Fruit fly (Drosophila melanogaster) whole organism, embryonic: ENCODE data around the gene CG4467.

Source experiments
- Blimp-1 ChIP-seq: fragments of 200-800 bp; sonication (Bioruptor generic); optimal IDR thresholded peaks from 3 replicates; lab custom pipeline; 2018; ENCODE audit warnings: missing biosample characterization, missing genetic modification characterization, mild to moderate bottlenecking, moderate library complexity, missing genetic modification reagents
- BtbVII ChIP-seq: fragments of 200-800 bp; sonication (Bioruptor generic); optimal IDR thresholded peaks from 3 replicates; lab custom pipeline; 2017; ENCODE audit warnings: missing biosample characterization, mild to moderate bottlenecking, missing genetic modification characterization
- C15 ChIP-seq: fragments of 200-800 bp; sonication (Bioruptor generic); IDR thresholded peaks from 3 replicates; pipeline ENCODE4 v1.3.6; 2022; ENCODE audit warnings: missing biosample characterization, missing genetic modification characterization
- CG10543 ChIP-seq: fragments of 200-800 bp; sonication (Bioruptor generic); optimal IDR thresholded peaks from 3 replicates; lab custom pipeline; 2017; ENCODE audit warnings: missing biosample characterization, mild to moderate bottlenecking, missing genetic modification characterization, moderate library complexity
- CG11560 ChIP-seq: fragments of 200-800 bp; sonication (Bioruptor generic); IDR thresholded peaks from 3 replicates; pipeline ENCODE4 v1.3.6; 2022; ENCODE audit warnings: missing biosample characterization, missing genetic modification characterization
- CG12071 ChIP-seq: fragments of 200-800 bp; sonication (Bioruptor generic); optimal IDR thresholded peaks from 3 replicates; lab custom pipeline; 2018; ENCODE audit warnings: missing biosample characterization, mild to moderate bottlenecking, missing genetic modification characterization
- CG12155 ChIP-seq: fragments of 200-800 bp; sonication (Bioruptor generic); optimal IDR thresholded peaks from 3 replicates; lab custom pipeline; 2016; ENCODE audit warnings: missing biosample characterization, missing genetic modification characterization
- CG12236 ChIP-seq: fragments of 200-800 bp; sonication (Bioruptor generic); optimal IDR thresholded peaks from 2 replicates; lab custom pipeline; 2016; ENCODE audit warnings: missing biosample characterization, missing genetic modification characterization
- CG12769 ChIP-seq: fragments of 200-800 bp; sonication (Bioruptor generic); optimal IDR thresholded peaks from 2 replicates; lab custom pipeline; 2019; ENCODE audit warnings: missing biosample characterization, mild to moderate bottlenecking, missing genetic modification characterization, moderate library complexity
- CG13894 ChIP-seq: fragments of 200-800 bp; sonication (Bioruptor generic); optimal IDR thresholded peaks from 3 replicates; lab custom pipeline; 2018; ENCODE audit warnings: missing biosample characterization, mild to moderate bottlenecking, missing genetic modification characterization, moderate library complexity
- CG15479 ChIP-seq: fragments of 200-800 bp; sonication (Bioruptor generic); optimal IDR thresholded peaks from 3 replicates; lab custom pipeline; 2019; ENCODE audit warnings: missing biosample characterization, mild to moderate bottlenecking, missing genetic modification characterization, moderate library complexity
- CG15514 ChIP-seq: fragments of 200-800 bp; sonication (Bioruptor generic); optimal IDR thresholded peaks from 3 replicates; lab custom pipeline; 2017; ENCODE audit warnings: missing biosample characterization, missing genetic modification characterization, mild to moderate bottlenecking, moderate library complexity, missing genetic modification reagents
- CG15601 ChIP-seq: fragments of 200-800 bp; sonication (Bioruptor generic); optimal IDR thresholded peaks from 3 replicates; lab custom pipeline; 2019; ENCODE audit warnings: missing biosample characterization, mild to moderate bottlenecking, missing genetic modification characterization, moderate library complexity
- CG17328 ChIP-seq: fragments of 200-800 bp; sonication (Bioruptor generic); IDR thresholded peaks from 2 replicates; pipeline ENCODE4 v1.3.6; 2022; ENCODE audit warnings: missing biosample characterization, missing genetic modification characterization
- CG2202 ChIP-seq: fragments of 200-800 bp; sonication (Bioruptor generic); optimal IDR thresholded peaks from 2 replicates; lab custom pipeline; 2018; ENCODE audit warnings: missing biosample characterization, mild to moderate bottlenecking, missing genetic modification characterization
- CG4617 ChIP-seq: fragments of 200-800 bp; sonication (Bioruptor generic); optimal IDR thresholded peaks from 3 replicates; lab custom pipeline; 2016; ENCODE audit warnings: missing biosample characterization, missing genetic modification characterization, borderline replicate concordance
- CG6175 ChIP-seq: fragments of 200-800 bp; sonication (Bioruptor generic); IDR thresholded peaks from 3 replicates; pipeline ENCODE4 v1.3.6; 2022; ENCODE audit warnings: missing biosample characterization, missing genetic modification characterization
- CG7271 ChIP-seq: fragments of 200-800 bp; sonication (Bioruptor generic); optimal IDR thresholded peaks from 2 replicates; lab custom pipeline; 2018; ENCODE audit warnings: missing biosample characterization, mild to moderate bottlenecking, missing genetic modification characterization, moderate library complexity
- CG7928 ChIP-seq: fragments of 200-800 bp; sonication (Bioruptor generic); optimal IDR thresholded peaks from 2 replicates; lab custom pipeline; 2017; ENCODE audit warnings: missing biosample characterization, mild to moderate bottlenecking, missing genetic modification characterization
- CG9437 ChIP-seq: fragments of 200-800 bp; sonication (Bioruptor generic); optimal IDR thresholded peaks from 2 replicates; lab custom pipeline; 2018; ENCODE audit warnings: missing biosample characterization, mild to moderate bottlenecking, missing genetic modification characterization
- CHES-1-like ChIP-seq: fragments of 200-800 bp; sonication (Bioruptor generic); optimal IDR thresholded peaks from 2 replicates; lab custom pipeline; 2016; ENCODE audit warnings: missing biosample characterization, missing genetic modification characterization
- CTCF ChIP-seq: fragments of 200-800 bp; sonication (Bioruptor generic); optimal IDR thresholded peaks from 2 replicates; lab custom pipeline; 2017; ENCODE audit warnings: missing biosample characterization, mild to moderate bottlenecking, missing genetic modification characterization, moderate library complexity
- Dip3 ChIP-seq: fragments of 200-800 bp; sonication (Bioruptor generic); optimal IDR thresholded peaks from 3 replicates; lab custom pipeline; 2016; ENCODE audit warnings: missing biosample characterization, missing genetic modification characterization
- Dref ChIP-seq: fragments of 200-800 bp; sonication (Bioruptor generic); IDR thresholded peaks from 2 replicates; pipeline ENCODE4 v1.3.6; 2022; ENCODE audit warnings: missing biosample characterization, missing genetic modification characterization
- Elba2 ChIP-seq: fragments of 200-800 bp; sonication (Bioruptor generic); optimal IDR thresholded peaks from 3 replicates; lab custom pipeline; 2016; ENCODE audit warnings: missing biosample characterization, missing genetic modification characterization
- GATAe ChIP-seq: fragments of 200-800 bp; sonication (Bioruptor generic); conservative IDR thresholded peaks from 2 replicates; pipeline ENCODE4 v1.3.6; 2022; ENCODE audit warnings: missing biosample characterization, missing genetic modification characterization
- MTF-1 ChIP-seq: fragments of 200-800 bp; sonication (Bioruptor generic); optimal IDR thresholded peaks from 2 replicates; lab custom pipeline; 2018; ENCODE audit warnings: missing biosample characterization, mild to moderate bottlenecking, missing genetic modification characterization, borderline replicate concordance
- Med ChIP-seq: fragments of 200-800 bp; sonication (Bioruptor generic); peaks from one replicate; lab custom pipeline; 2016; ENCODE audit warnings: missing biosample characterization, missing genetic modification characterization, mild to moderate bottlenecking, inconsistent platforms, moderate library complexity
- Taf1 ChIP-seq: fragments of 200-800 bp; sonication (Bioruptor generic); IDR thresholded peaks from 2 replicates; pipeline ENCODE4 v1.3.6; 2022; ENCODE audit warnings: missing biosample characterization, missing genetic modification characterization
- Tbp ChIP-seq: fragments of >200 bp; optimal IDR thresholded peaks from 2 replicates; lab custom pipeline; 2018; ENCODE audit warnings: missing biosample characterization, missing genetic modification characterization
- Trl ChIP-seq, 3 experiments: fragments of >200 bp in 2 of 3; fragments of 200-800 bp in 1 of 3; sonication (Bioruptor generic) in 1 of 3; optimal IDR thresholded peaks; 2 replicates in 1 of 3; 3 replicates in 2 of 3; lab custom pipeline; 2016 to 2017; ENCODE audit warnings: missing biosample characterization in 1 of 3, missing genetic modification characterization in 1 of 3
- cas ChIP-seq: fragments of 200-800 bp; sonication (Bioruptor generic); IDR thresholded peaks from 2 replicates; pipeline ENCODE4 v1.3.6; 2022; ENCODE audit warnings: missing biosample characterization, missing genetic modification characterization
- chif ChIP-seq, 2 experiments: fragments of 200-800 bp; sonication (Bioruptor generic); optimal IDR thresholded peaks; 3 replicates each; lab custom pipeline; 2016; ENCODE audit warnings: missing biosample characterization in 2 of 2, missing genetic modification characterization in 2 of 2
- crol ChIP-seq: fragments of 200-800 bp; sonication (Bioruptor generic); IDR thresholded peaks from 2 replicates; pipeline ENCODE4 v1.3.6; 2022; ENCODE audit warnings: missing biosample characterization, missing genetic modification characterization
- dmrt99B ChIP-seq: fragments of 200-800 bp; sonication (Bioruptor generic); optimal IDR thresholded peaks from 2 replicates; lab custom pipeline; 2018; ENCODE audit warnings: missing biosample characterization, mild to moderate bottlenecking, missing genetic modification characterization, moderate library complexity
- exex ChIP-seq: fragments of 200-800 bp; sonication (Bioruptor generic); optimal IDR thresholded peaks from 4 replicates; lab custom pipeline; 2018; ENCODE audit warnings: missing biosample characterization, mild to moderate bottlenecking, missing genetic modification characterization, moderate library complexity
- fd102C ChIP-seq: fragments of 200-800 bp; sonication (Bioruptor generic); optimal IDR thresholded peaks from 2 replicates; lab custom pipeline; 2018; ENCODE audit warnings: missing biosample characterization, mild to moderate bottlenecking, missing genetic modification characterization, moderate library complexity
- fd96Cb ChIP-seq: fragments of 200-800 bp; sonication (Bioruptor generic); optimal IDR thresholded peaks from 2 replicates; lab custom pipeline; 2018; ENCODE audit warnings: missing biosample characterization, mild to moderate bottlenecking, missing genetic modification characterization, moderate library complexity
- ftz-f1 ChIP-seq: fragments of 200-800 bp; sonication (Bioruptor generic); optimal IDR thresholded peaks from 2 replicates; lab custom pipeline; 2016; ENCODE audit warnings: missing biosample characterization, missing genetic modification characterization
- fu2 ChIP-seq: fragments of 200-800 bp; sonication (Bioruptor generic); optimal IDR thresholded peaks from 2 replicates; lab custom pipeline; 2016; ENCODE audit warnings: missing biosample characterization, missing genetic modification characterization
- hkb ChIP-seq, 2 experiments: fragments of 200-800 bp in 1 of 2; fragments of >200 bp in 1 of 2; sonication (Bioruptor generic) in 1 of 2; IDR thresholded peaks in 1 of 2; optimal IDR thresholded peaks in 1 of 2; 2 replicates each; pipeline versions ENCODE4 v1.3.6 to Lab custom; 2017 to 2022; ENCODE audit warnings: missing biosample characterization in 1 of 2, missing genetic modification characterization in 1 of 2
- kah ChIP-seq: fragments of 200-800 bp; sonication (Bioruptor generic); optimal IDR thresholded peaks from 2 replicates; lab custom pipeline; 2018; ENCODE audit warnings: missing biosample characterization, mild to moderate bottlenecking, missing genetic modification characterization
- kni ChIP-seq: fragments of 200-800 bp; sonication (Bioruptor generic); optimal IDR thresholded peaks from 3 replicates; lab custom pipeline; 2017; ENCODE audit warnings: mild to moderate bottlenecking, missing biosample characterization, missing genetic modification reagents, missing genetic modification characterization
- lmd ChIP-seq: fragments of 200-800 bp; sonication (Bioruptor generic); IDR thresholded peaks from 2 replicates; pipeline ENCODE4 v1.3.6; 2022; ENCODE audit warnings: missing biosample characterization, missing genetic modification characterization
- nau ChIP-seq: fragments of 200-800 bp; sonication (Bioruptor generic); optimal IDR thresholded peaks from 3 replicates; lab custom pipeline; 2017; ENCODE audit warnings: missing biosample characterization, mild to moderate bottlenecking, missing genetic modification characterization, missing genetic modification reagents
- ro ChIP-seq: fragments of 200-800 bp; sonication (Bioruptor generic); IDR thresholded peaks from 2 replicates; pipeline ENCODE4 v1.3.6; 2022; ENCODE audit warnings: missing biosample characterization, missing genetic modification characterization
- sens ChIP-seq: fragments of 200-800 bp; sonication (Bioruptor generic); peaks from one replicate; lab custom pipeline; 2016; ENCODE audit warnings: missing biosample characterization, missing genetic modification characterization
- so ChIP-seq: fragments of 200-800 bp; sonication (Bioruptor generic); IDR thresholded peaks from 3 replicates; pipeline ENCODE4 v1.3.6; 2022; ENCODE audit warnings: missing biosample characterization, missing genetic modification characterization
- tap ChIP-seq: fragments of 200-800 bp; optimal IDR thresholded peaks from 3 replicates; lab custom pipeline; 2019; ENCODE audit warnings: missing biosample characterization, mild to moderate bottlenecking, missing genetic modification characterization, moderate library complexity
- z ChIP-seq: fragments of 200-800 bp; sonication (Bioruptor generic); IDR thresholded peaks from 3 replicates; pipeline ENCODE4 v1.3.6; 2022; ENCODE audit warnings: missing biosample characterization, missing genetic modification characterization

The CG4467 gene

DNA sequence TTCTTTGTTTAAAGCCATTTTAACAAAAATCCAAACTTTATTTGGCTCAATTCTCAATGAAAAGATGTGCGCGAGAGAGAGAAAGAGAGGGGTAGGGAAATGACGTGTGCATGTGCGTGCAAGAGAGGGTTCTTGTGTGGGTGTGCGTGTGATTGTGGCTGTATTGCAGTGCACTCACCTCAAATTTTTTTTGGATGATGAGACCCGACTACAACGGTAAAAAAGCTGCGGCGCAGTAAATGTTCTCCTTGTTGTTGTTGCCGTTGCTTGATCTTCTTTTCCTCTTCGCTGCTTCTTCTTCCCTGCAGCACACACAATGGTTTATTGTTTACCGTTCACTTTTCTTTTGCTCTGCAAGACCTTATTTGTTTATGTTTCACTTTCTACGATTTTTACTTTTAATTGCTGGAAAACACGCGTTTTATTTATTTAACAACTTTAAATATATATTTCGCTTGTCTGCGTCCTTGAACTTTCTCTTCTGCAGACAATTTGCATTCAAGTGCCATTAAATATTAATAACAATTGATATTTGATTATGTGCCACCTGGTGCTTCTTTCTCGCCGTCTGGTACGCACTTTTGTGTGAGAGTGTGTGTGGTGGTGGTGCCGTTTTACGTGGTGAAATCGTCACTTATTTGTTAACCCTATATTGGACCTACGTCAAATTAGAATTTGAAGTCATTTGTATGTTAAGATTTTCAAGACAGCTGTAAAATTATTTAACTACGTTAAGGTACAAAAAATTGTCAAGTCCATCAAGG is 28.3 kb downstream of the CG4467 start (continued):
- TF ChIP-seq dmrt99B (no peak), CTCF (no peak), fd102C (GFP tag; lab: Kevin White, UChicago) (no peak), CG15479 (GFP tag; lab: Kevin White, UChicago) (no peak), hkb (optimal IDR thresholded peaks at IDR 0.05; lab: Kevin White, UChicago) (no peak), hkb (GFP tag; IDR thresholded peaks at IDR 0.05; lab: Robert Waterston, UW) (no peak), so (GFP tag; lab: Robert Waterston, UW) (no peak), CG4617 (no peak), tap (tag; lab: Kevin White, UChicago) (no peak), kah (GFP tag; lab: Kevin White, UChicago) (no peak), fu2 (GFP tag; lab: Kevin White, UChicago) (no peak), ftz-f1 (GFP tag; lab: Kevin White, UChicago) (no peak), Trl (optimal IDR thresholded peaks at IDR 0.05; lab: Kevin White, UChicago) (peak; percentile 44 to 65), Trl (GFP tag; optimal IDR thresholded peaks at IDR 0.05; lab: Kevin White, UChicago) (no peak), CG17328 (no peak), CG9437 (no peak), chif (GFP tag; optimal IDR thresholded peaks at IDR 0.05; lab: Kevin White, UChicago) (no peak), sens (GFP tag; lab: Kevin White, UChicago) (peak; percentile 67), ro (GFP tag; lab: Robert Waterston, UW) (no peak), Blimp-1 (GFP tag; lab: Kevin White, UChicago) (peak; percentile 93), nau (GFP tag; lab: Kevin White, UChicago) (no peak), C15 (no peak), CG10543 (GFP tag; lab: Kevin White, UChicago) (no peak), MTF-1 (GFP tag; lab: Kevin White, UChicago) (no peak), Med (GFP tag; lab: Kevin White, UChicago) (peak; percentile 76), z (GFP tag; lab: Robert Waterston, UW) (no peak), kni (peak; percentile 42), Taf1 (0 out of 2 replicates have a peak, but pooled peaks have one; percentile 13), CG6175 (no peak), CG12155 (GFP tag; lab: Kevin White, UChicago) (no peak), CG15601 (tag; lab: Kevin White, UChicago) (no peak), CG11560 (tag; lab: Robert Waterston, UW) (no peak), lmd (GFP tag; lab: Robert Waterston, UW) (no peak), Dref (GFP tag; lab: Robert Waterston, UW) (no peak), CG13894 (tag; lab: Kevin White, UChicago) (no peak), CG15514 (GFP tag; lab: Kevin White, UChicago) (peak; percentile 17), CG12769 (tag; lab: Kevin White, UChicago) (no peak), CG2202 (tag; lab: Kevin White, UChicago) (no peak), CG7928 (GFP tag; lab: Kevin White, UChicago) (no peak), BtbVII (GFP tag; lab: Kevin White, UChicago) (no peak), CG7271 (tag; lab: Kevin White, UChicago) (no peak), CG12071 (GFP tag; lab: Kevin White, UChicago) (no peak), CG12236 (GFP tag; lab: Kevin White, UChicago) (no peak), GATAe (GFP tag; lab: Robert Waterston, UW) (no peak), cas (GFP tag; lab: Robert Waterston, UW) (no peak), Tbp (GFP tag; lab: Kevin White, UChicago) (no peak), Dip3 (GFP tag; lab: Kevin White, UChicago) (no peak), CHES-1-like (no peak), Elba2 (GFP tag; lab: Kevin White, UChicago) (no peak), crol (GFP tag; lab: Robert Waterston, UW) (peak; percentile 55), fd96Cb (tag; lab: Kevin White, UChicago) (no peak), exex (tag; lab: Kevin White, UChicago) (no peak)
